Worm (Caenorhabditis elegans): ENCODE measurements around the gene str-250.

Gene str-250

ce11 chrV:13963279-13963976 lies 45.0 kb downstream of the str-250 start, which contains the start of gene sao-1:
Gene sao-1 (plus strand): TSS chrV:13963926.
- no peak for TF ChIP-seq madf-2 (tag; optimal IDR thresholded peaks at IDR 0.05)
- no peak for TF ChIP-seq fkh-10 (GFP tag; optimal IDR thresholded peaks at IDR 0.05)
- TF ChIP-seq ceh-18 (tag; optimal IDR thresholded peaks at IDR 0.05), result no peak
- no peak for TF ChIP-seq C08G9.2 (tag; optimal IDR thresholded peaks at IDR 0.05)
- no peak for TF ChIP-seq ahr-1 (tag; optimal IDR thresholded peaks at IDR 0.05)
- TF ChIP-seq sox-2 (GFP tag; IDR thresholded peaks at IDR 0.05), result no peak
- TF ChIP-seq fax-1 (tag; optimal IDR thresholded peaks at IDR 0.05), result no peak
